Worm (Caenorhabditis elegans) whole organism, L4 larva: Measurements from ENCODE around the gene ZK637.12.

Experiments used
- F10B5.3 ChIP-seq: sonication (generic microtip); optimal IDR thresholded peaks from 2 replicates; lab custom pipeline; 2016; ENCODE audit warnings: mild to moderate bottlenecking, missing genetic modification characterization, missing compliant biosample characterization
- F26F4.8 ChIP-seq: fragments of 200-800 bp; sonication (Bioruptor generic); conservative IDR thresholded peaks from 2 replicates; pipeline ENCODE4 v1.3.6; 2022; ENCODE audit warnings: missing genetic modification characterization, missing compliant biosample characterization
- R02D3.7 ChIP-seq: fragments of 150-350 bp; sonication (generic microtip); optimal IDR thresholded peaks from 3 replicates; lab custom pipeline; 2014; ENCODE audit warnings: missing biosample characterization, missing genetic modification characterization
- T26A8.4 ChIP-seq: fragments of 200-800 bp; sonication (Bioruptor generic); IDR thresholded peaks from 2 replicates; pipeline ENCODE4 v1.3.6; 2022; ENCODE audit warnings: missing genetic modification characterization, missing compliant biosample characterization
- Y5F2A.4 ChIP-seq: fragments of 200-800 bp; sonication (Bioruptor generic); optimal IDR thresholded peaks from 2 replicates; lab custom pipeline; 2018; ENCODE audit warnings: mild to moderate bottlenecking, missing genetic modification characterization, missing compliant biosample characterization
- Y75B8A.6 ChIP-seq: fragments of 200-800 bp; sonication (Bioruptor generic); IDR thresholded peaks from 2 replicates; pipeline ENCODE4 v1.3.6; 2022; ENCODE audit warnings: missing genetic modification reagents, missing genetic modification characterization, missing compliant biosample characterization
- ZK337.2 ChIP-seq: fragments of 200-800 bp; sonication (Bioruptor generic); IDR thresholded peaks from 2 replicates; pipeline ENCODE4 v1.3.6; 2022; ENCODE audit warnings: missing genetic modification reagents, missing genetic modification characterization, missing compliant biosample characterization
- aha-1 ChIP-seq: fragments of 150-350 bp; peaks from one replicate; lab custom pipeline; 2014; ENCODE audit warnings: missing biosample characterization, missing genetic modification characterization
- aly-2 ChIP-seq: sonication (generic microtip); optimal IDR thresholded peaks from 2 replicates; lab custom pipeline; 2018; ENCODE audit warnings: missing biosample characterization, missing genetic modification characterization
- arid-1 ChIP-seq: fragments of 200-800 bp; sonication (Bioruptor generic); conservative IDR thresholded peaks from 2 replicates; pipeline ENCODE4 v1.3.6; 2022; ENCODE audit warnings: missing genetic modification reagents, missing genetic modification characterization, missing compliant biosample characterization
- attf-4 ChIP-seq: sonication (generic microtip); optimal IDR thresholded peaks from 3 replicates; lab custom pipeline; 2017; ENCODE audit warnings: missing biosample characterization, missing genetic modification characterization
- ceh-32 ChIP-seq: sonication (generic microtip); optimal IDR thresholded peaks from 2 replicates; lab custom pipeline; 2016; ENCODE audit warnings: mild to moderate bottlenecking, missing genetic modification characterization, missing compliant biosample characterization; ENCODE audit not compliant: poor library complexity
- ces-1 ChIP-seq: fragments of 150-350 bp; sonication (generic microtip); optimal IDR thresholded peaks from 4 replicates; lab custom pipeline; 2014; ENCODE audit warnings: missing biosample characterization, missing genetic modification reagents, missing genetic modification characterization
- daf-12 ChIP-seq: fragments of 150-350 bp; optimal IDR thresholded peaks from 2 replicates; lab custom pipeline; 2014; ENCODE audit warnings: missing biosample characterization, missing genetic modification reagents, missing genetic modification characterization
- dmd-9 ChIP-seq: fragments of 200-800 bp; sonication (Bioruptor generic); IDR thresholded peaks from 2 replicates; pipeline ENCODE4 v1.3.6; 2022; ENCODE audit warnings: missing genetic modification reagents, missing genetic modification characterization, missing compliant biosample characterization
- dve-1 ChIP-seq: sonication (generic microtip); optimal IDR thresholded peaks from 2 replicates; lab custom pipeline; 2017; ENCODE audit warnings: antibody characterized with exemption, mild to moderate bottlenecking, missing genetic modification characterization, missing compliant biosample characterization; ENCODE audit not compliant: insufficient read depth
- fkh-10 ChIP-seq: fragments of 150-350 bp; optimal IDR thresholded peaks from 2 replicates; lab custom pipeline; 2014; ENCODE audit warnings: missing biosample characterization, missing genetic modification reagents, missing genetic modification characterization
- fos-1 ChIP-seq: fragments of 150-350 bp; optimal IDR thresholded peaks from 2 replicates; lab custom pipeline; 2014; ENCODE audit warnings: missing biosample characterization, missing genetic modification characterization
- hif-1 ChIP-seq, 2 experiments: sonication (generic microtip); optimal IDR thresholded peaks; 2 replicates each; lab custom pipeline; 2016 to 2017; ENCODE audit warnings: missing compliant biosample characterization in 2 of 2, missing genetic modification characterization in 2 of 2, missing genetic modification reagents in 2 of 2, missing genotype in 2 of 2, mild to moderate bottlenecking in 1 of 2
- hlh-11 ChIP-seq: fragments of 200-800 bp; sonication (Bioruptor generic); optimal IDR thresholded peaks from 2 replicates; lab custom pipeline; 2018; ENCODE audit warnings: mild to moderate bottlenecking, missing genetic modification characterization, missing compliant biosample characterization
- lim-7 ChIP-seq: fragments of 200-800 bp; sonication (Bioruptor generic); IDR thresholded peaks from 2 replicates; pipeline ENCODE4 v1.3.6; 2022; ENCODE audit warnings: missing genetic modification characterization, missing compliant biosample characterization
- lin-1 ChIP-seq: fragments of 200-800 bp; sonication (Bioruptor generic); IDR thresholded peaks from 2 replicates; pipeline ENCODE4 v1.3.6; 2022; ENCODE audit warnings: missing genetic modification reagents, missing genetic modification characterization, missing compliant biosample characterization
- lin-38 ChIP-seq: fragments of 200-800 bp; sonication (Bioruptor generic); IDR thresholded peaks from 2 replicates; pipeline ENCODE4 v1.3.6; 2022; ENCODE audit warnings: missing genetic modification reagents, missing genetic modification characterization, missing compliant biosample characterization
- lin-39 ChIP-seq: fragments of 150-350 bp; optimal IDR thresholded peaks from 2 replicates; lab custom pipeline; 2014; ENCODE audit warnings: missing biosample characterization, missing genetic modification reagents, missing genetic modification characterization
- lir-3 ChIP-seq: sonication (generic microtip); optimal IDR thresholded peaks from 2 replicates; lab custom pipeline; 2016; ENCODE audit warnings: mild to moderate bottlenecking, missing genetic modification characterization, missing compliant biosample characterization
- mdt-29 ChIP-seq: fragments of 200-800 bp; sonication (Bioruptor generic); IDR thresholded peaks from 2 replicates; pipeline ENCODE4 v1.3.6; 2022; ENCODE audit warnings: missing genetic modification reagents, missing genetic modification characterization, missing compliant biosample characterization
- mep-1 ChIP-seq: fragments of 150-350 bp; sonication (generic microtip); optimal IDR thresholded peaks from 3 replicates; lab custom pipeline; 2014; ENCODE audit warnings: missing biosample characterization, missing genetic modification characterization
- mes-2 ChIP-seq: sonication (generic microtip); optimal IDR thresholded peaks from 2 replicates; lab custom pipeline; 2016; ENCODE audit warnings: missing genotype, mild to moderate bottlenecking, missing genetic modification characterization, missing compliant biosample characterization; ENCODE audit not compliant: poor library complexity, severe bottlenecking
- mxl-2 ChIP-seq: fragments of 200-800 bp; sonication (Bioruptor generic); conservative IDR thresholded peaks from 2 replicates; pipeline ENCODE4 v1.3.6; 2022; ENCODE audit warnings: missing genetic modification reagents, missing genetic modification characterization, missing compliant biosample characterization
- nhr-102 ChIP-seq: sonication (generic microtip); optimal IDR thresholded peaks from 2 replicates; lab custom pipeline; 2016; ENCODE audit warnings: mild to moderate bottlenecking, missing genetic modification characterization, moderate library complexity, missing compliant biosample characterization
- nhr-11 ChIP-seq: fragments of 150-350 bp; optimal IDR thresholded peaks from 2 replicates; lab custom pipeline; 2014; ENCODE audit warnings: missing biosample characterization, missing genetic modification characterization
- nhr-28 ChIP-seq: fragments of 150-350 bp; optimal IDR thresholded peaks from 2 replicates; lab custom pipeline; 2014; ENCODE audit warnings: missing biosample characterization, missing genetic modification characterization
- nhr-48 ChIP-seq: sonication (generic microtip); optimal IDR thresholded peaks from 2 replicates; lab custom pipeline; 2016; ENCODE audit warnings: mild to moderate bottlenecking, missing genetic modification characterization, missing compliant biosample characterization
- nhr-76 ChIP-seq: fragments of 150-350 bp; optimal IDR thresholded peaks from 2 replicates; lab custom pipeline; 2014; ENCODE audit warnings: missing biosample characterization, missing genetic modification characterization
- nhr-77 ChIP-seq: fragments of 150-350 bp; optimal IDR thresholded peaks from 2 replicates; lab custom pipeline; 2014; ENCODE audit warnings: missing biosample characterization, missing genetic modification characterization
- pha-4 ChIP-seq, 2 experiments: fragments of 150-350 bp in 1 of 2; fragments of 200-800 bp in 1 of 2; sonication (Bioruptor generic) in 1 of 2; IDR thresholded peaks in 1 of 2; optimal IDR thresholded peaks in 1 of 2; 2 replicates each; pipeline versions ENCODE4 v1.3.6 to Lab custom; 2014 to 2022; ENCODE audit warnings: missing genetic modification characterization in 2 of 2, missing genetic modification reagents in 2 of 2, missing biosample characterization in 1 of 2, missing compliant biosample characterization in 1 of 2
- sdz-12 ChIP-seq: fragments of 200-800 bp; sonication (Bioruptor generic); optimal IDR thresholded peaks from 2 replicates; lab custom pipeline; 2018; ENCODE audit warnings: mild to moderate bottlenecking, missing genetic modification characterization, missing compliant biosample characterization
- snpc-1.2 ChIP-seq: fragments of 200-800 bp; sonication (Bioruptor generic); IDR thresholded peaks from 2 replicates; pipeline ENCODE4 v1.3.6; 2022; ENCODE audit warnings: missing genetic modification reagents, missing genetic modification characterization, missing compliant biosample characterization
- snpc-4 ChIP-seq: fragments of 150-350 bp; optimal IDR thresholded peaks from 2 replicates; lab custom pipeline; 2014; ENCODE audit warnings: missing biosample characterization, missing genetic modification characterization
- spr-1 ChIP-seq: sonication (generic microtip); optimal IDR thresholded peaks from 2 replicates; lab custom pipeline; 2016; ENCODE audit warnings: mild to moderate bottlenecking, missing genetic modification characterization, missing compliant biosample characterization
- tag-97 ChIP-seq: fragments of 200-800 bp; sonication (Bioruptor generic); IDR thresholded peaks from 2 replicates; pipeline ENCODE4 v1.3.6; 2022; ENCODE audit warnings: missing genetic modification characterization, missing compliant biosample characterization
- tra-1 ChIP-seq: fragments of 200-800 bp; sonication (Bioruptor generic); IDR thresholded peaks from 2 replicates; pipeline ENCODE4 v1.3.6; 2022; ENCODE audit warnings: missing genetic modification reagents, missing genetic modification characterization, missing compliant biosample characterization
- unc-130 ChIP-seq: sonication (generic microtip); optimal IDR thresholded peaks from 2 replicates; lab custom pipeline; 2016; ENCODE audit warnings: missing genetic modification reagents, missing genetic modification characterization, missing compliant biosample characterization
- unc-39 ChIP-seq: sonication (generic microtip); optimal IDR thresholded peaks from 2 replicates; lab custom pipeline; 2017; ENCODE audit warnings: missing biosample characterization, missing genetic modification characterization
- unc-62 ChIP-seq, 3 experiments: fragments of 150-350 bp in 1 of 3; sonication (generic microtip); optimal IDR thresholded peaks in 2 of 3; peaks in 1 of 3; 1 replicate in 1 of 3; 2 replicates in 2 of 3; lab custom pipeline; 2014 to 2017; ENCODE audit warnings: missing biosample characterization in 3 of 3, missing genetic modification characterization in 3 of 3, missing genetic modification reagents in 3 of 3, missing genotype in 1 of 3
- zfp-2 ChIP-seq: sonication (generic microtip); optimal IDR thresholded peaks from 2 replicates; lab custom pipeline; 2016; ENCODE audit warnings: mild to moderate bottlenecking, missing genetic modification characterization, missing compliant biosample characterization
- zfp-3 ChIP-seq: fragments of 200-800 bp; sonication (Bioruptor generic); conservative IDR thresholded peaks from 2 replicates; pipeline ENCODE4 v1.3.6; 2022; ENCODE audit warnings: missing genetic modification reagents, missing genetic modification characterization, missing compliant biosample characterization
- ztf-7 ChIP-seq: fragments of 150-350 bp; optimal IDR thresholded peaks from 2 replicates; lab custom pipeline; 2014; ENCODE audit warnings: missing biosample characterization, missing genetic modification characterization

Gene ZK637.12

ce11 chrIII:8923937-8924336, at the start of gene ZK637.12:
Gene ZK637.12, plus strand, starts transcription at chrIII:8924237.
- no peak for TF ChIP-seq unc-62 (GFP tag; optimal IDR thresholded peaks at IDR 0.05 in 1 of 2; lab: Kevin White, UChicago)
- TF ChIP-seq unc-62 (tag; optimal IDR thresholded peaks at IDR 0.05; lab: Kevin White, UChicago): no peak
- TF ChIP-seq sdz-12 (GFP tag; lab: Kevin White, UChicago): no peak
- TF ChIP-seq nhr-102: no peak
- no peak for TF ChIP-seq mdt-29 (GFP tag; lab: Robert Waterston, UW)

ce11 chrIII:8877002-8877401, 47.0 kb upstream of the ZK637.12 start, which contains the start of gene K01F9.2:
Gene K01F9.2, minus strand, starts transcription at chrIII:8877128.
- TF ChIP-seq unc-130 (no peak), fkh-10 (GFP tag; lab: Kevin White, UChicago) (peak; percentile 89), daf-12 (tag; lab: Kevin White, UChicago) (no peak), ztf-7 (tag; lab: Kevin White, UChicago) (no peak), lin-39 (tag; lab: Kevin White, UChicago) (no peak), ces-1 (GFP tag; lab: Kevin White, UChicago) (peak; percentile 85), ceh-32 (tag; lab: Kevin White, UChicago) (no peak), snpc-4 (tag; lab: Kevin White, UChicago) (no peak), aha-1 (tag; lab: Kevin White, UChicago) (peak; percentile 87)
- TF ChIP-seq, all 104 proteins: peak for 3

ce11 chrIII:8878960-8879359, 45.1 kb upstream of the ZK637.12 start:
- TF ChIP-seq nhr-48 (tag; lab: Kevin White, UChicago): peak; percentile 39
- TF ChIP-seq unc-39: no peak
- no peak for TF ChIP-seq Y5F2A.4 (GFP tag; lab: Kevin White, UChicago)
- TF ChIP-seq spr-1: no peak
- no peak for TF ChIP-seq zfp-2
- peak; percentile 57 for TF ChIP-seq nhr-28 (tag; lab: Kevin White, UChicago)
- no peak for TF ChIP-seq arid-1 (GFP tag; lab: Robert Waterston, UW)
- no peak for TF ChIP-seq dmd-9 (GFP tag; lab: Robert Waterston, UW)
- TF ChIP-seq snpc-1.2 (GFP tag; lab: Robert Waterston, UW): no peak
- TF ChIP-seq Y75B8A.6 (GFP tag; lab: Robert Waterston, UW): no peak
- TF ChIP-seq tag-97 (GFP tag; lab: Robert Waterston, UW): no peak
- no peak for TF ChIP-seq F26F4.8
- TF ChIP-seq T26A8.4 (GFP tag; lab: Robert Waterston, UW): no peak
- peak; percentile 74 for TF ChIP-seq hlh-11 (tag; lab: Kevin White, UChicago)
- no peak for TF ChIP-seq R02D3.7 (tag; lab: Kevin White, UChicago)
- TF ChIP-seq fos-1 (tag; lab: Kevin White, UChicago): no peak
- no peak; the same call in 1 of the 2 replicates for TF ChIP-seq lin-38 (GFP tag; lab: Robert Waterston, UW)
- TF ChIP-seq dve-1 (tag; lab: Kevin White, UChicago): peak; percentile 73
- TF ChIP-seq nhr-76 (tag; lab: Kevin White, UChicago): no peak
- TF ChIP-seq pha-4 (GFP tag; IDR thresholded peaks at IDR 0.05; lab: Robert Waterston, UW): 0 out of 2 replicates have a peak, but pooled peaks have one; percentile 29
- no peak for TF ChIP-seq pha-4 (tag; optimal IDR thresholded peaks at IDR 0.05; lab: Kevin White, UChicago)
- no peak for TF ChIP-seq nhr-11
- TF ChIP-seq tra-1: no peak
- TF ChIP-seq nhr-77 (tag; lab: Kevin White, UChicago): peak; percentile 83
- TF ChIP-seq attf-4 (tag; lab: Kevin White, UChicago): no peak
- TF ChIP-seq hif-1 (tag; optimal IDR thresholded peaks at IDR 0.05; lab: Kevin White, UChicago): peak in 1 of 2 experiments; percentile 47
- no peak for TF ChIP-seq lin-1 (GFP tag; lab: Robert Waterston, UW)
- no peak for TF ChIP-seq zfp-3 (GFP tag; lab: Robert Waterston, UW)
- no peak for TF ChIP-seq F10B5.3 (tag; lab: Kevin White, UChicago)
- peak; percentile 43 for TF ChIP-seq mep-1 (tag; lab: Kevin White, UChicago)
- TF ChIP-seq ZK337.2 (GFP tag; lab: Robert Waterston, UW): no peak
- no peak for TF ChIP-seq aly-2 (tag; lab: Kevin White, UChicago)
- TF ChIP-seq lim-7 (GFP tag; lab: Robert Waterston, UW): no peak
- no peak for TF ChIP-seq mes-2 (tag; lab: Kevin White, UChicago)
- no peak for TF ChIP-seq mxl-2
- no peak for TF ChIP-seq lir-3 (tag; lab: Kevin White, UChicago)
